Fruit fly (Drosophila melanogaster): ENCODE measurements around the gene CG18476.

dm6 chr3R:11692504-11692903, 14.6 kb upstream of the CG18476 start:
- TF ChIP-seq Drgx (GFP tag; IDR thresholded peaks at IDR 0.05) (no peak), Asciz (GFP tag; optimal IDR thresholded peaks at IDR 0.05) (no peak), CG17361 (GFP tag; IDR thresholded peaks at IDR 0.05) (no peak), BEAF-32 (GFP tag; optimal IDR thresholded peaks at IDR 0.05) (no peak), CG1647 (GFP tag; optimal IDR thresholded peaks at IDR 0.05) (no peak), ttk (GFP tag; IDR thresholded peaks at IDR 0.05) (no peak)
